Worm (Caenorhabditis elegans) whole organism, L4 larva: ENCODE results near the gene hlh-3.

Experiments used
- D1046.2 ChIP-seq: fragments of 200-800 bp; sonication (Bioruptor generic); IDR thresholded peaks from 2 replicates; pipeline ENCODE4 v1.3.6; 2022; ENCODE audit warnings: missing genetic modification characterization, missing compliant biosample characterization
- F10B5.3 ChIP-seq: sonication (generic microtip); optimal IDR thresholded peaks from 2 replicates; lab custom pipeline; 2016; ENCODE audit warnings: mild to moderate bottlenecking, missing genetic modification characterization, missing compliant biosample characterization
- F26F4.8 ChIP-seq: fragments of 200-800 bp; sonication (Bioruptor generic); conservative IDR thresholded peaks from 2 replicates; pipeline ENCODE4 v1.3.6; 2022; ENCODE audit warnings: missing genetic modification characterization, missing compliant biosample characterization
- F49E8.2 ChIP-seq: sonication (generic microtip); optimal IDR thresholded peaks from 2 replicates; lab custom pipeline; 2016; ENCODE audit warnings: missing compliant biosample characterization, mild to moderate bottlenecking, missing genetic modification characterization, borderline replicate concordance
- T20F7.1 ChIP-seq: fragments of 200-800 bp; sonication (Bioruptor generic); optimal IDR thresholded peaks from 2 replicates; lab custom pipeline; 2018; ENCODE audit warnings: mild to moderate bottlenecking, missing genetic modification characterization, missing compliant biosample characterization
- T26A8.4 ChIP-seq: fragments of 200-800 bp; sonication (Bioruptor generic); IDR thresholded peaks from 2 replicates; pipeline ENCODE4 v1.3.6; 2022; ENCODE audit warnings: missing genetic modification characterization, missing compliant biosample characterization
- Y105C5A.15 ChIP-seq: fragments of 200-800 bp; sonication (Bioruptor generic); IDR thresholded peaks from 2 replicates; pipeline ENCODE4 v1.3.6; 2022; ENCODE audit warnings: missing genetic modification characterization, missing compliant biosample characterization
- aly-2 ChIP-seq: sonication (generic microtip); optimal IDR thresholded peaks from 2 replicates; lab custom pipeline; 2018; ENCODE audit warnings: missing biosample characterization, missing genetic modification characterization
- ceh-20 ChIP-seq: fragments of 200-800 bp; sonication (Bioruptor generic); IDR thresholded peaks from 2 replicates; pipeline ENCODE4 v1.3.6; 2022; ENCODE audit warnings: missing genetic modification reagents, missing genetic modification characterization, missing compliant biosample characterization
- ceh-32 ChIP-seq: sonication (generic microtip); optimal IDR thresholded peaks from 2 replicates; lab custom pipeline; 2016; ENCODE audit warnings: mild to moderate bottlenecking, missing genetic modification characterization, missing compliant biosample characterization; ENCODE audit not compliant: poor library complexity
- ceh-62 ChIP-seq: sonication (generic microtip); optimal IDR thresholded peaks from 2 replicates; lab custom pipeline; 2017; ENCODE audit warnings: missing biosample characterization, missing genetic modification characterization
- ces-1 ChIP-seq: fragments of 150-350 bp; sonication (generic microtip); optimal IDR thresholded peaks from 4 replicates; lab custom pipeline; 2014; ENCODE audit warnings: missing biosample characterization, missing genetic modification reagents, missing genetic modification characterization
- cey-2 ChIP-seq: sonication (generic microtip); optimal IDR thresholded peaks from 3 replicates; lab custom pipeline; 2017; ENCODE audit warnings: missing genetic modification characterization, mild to moderate bottlenecking, missing compliant biosample characterization, antibody characterized with exemption, borderline replicate concordance; ENCODE audit not compliant: insufficient read depth
- ctbp-1 ChIP-seq: fragments of 200-800 bp; sonication (Bioruptor generic); IDR thresholded peaks from 2 replicates; pipeline ENCODE4 v1.3.6; 2022; ENCODE audit warnings: missing genetic modification reagents, missing genetic modification characterization, missing compliant biosample characterization
- daf-19 ChIP-seq: fragments of 200-800 bp; sonication (Bioruptor generic); conservative IDR thresholded peaks from 2 replicates; pipeline ENCODE4 v1.3.6; 2022; ENCODE audit warnings: missing genetic modification characterization, missing compliant biosample characterization
- daf-8 ChIP-seq: fragments of 200-800 bp; sonication (Bioruptor generic); IDR thresholded peaks from 2 replicates; pipeline ENCODE4 v1.3.6; 2022; ENCODE audit warnings: missing genetic modification characterization, missing compliant biosample characterization
- dmd-6 ChIP-seq: fragments of 200-800 bp; sonication (Bioruptor generic); IDR thresholded peaks from 2 replicates; pipeline ENCODE4 v1.3.6; 2022; ENCODE audit warnings: missing genetic modification reagents, missing genetic modification characterization, missing compliant biosample characterization
- egl-27 ChIP-seq: sonication (generic microtip); optimal IDR thresholded peaks from 3 replicates; lab custom pipeline; 2017; ENCODE audit warnings: missing biosample characterization, missing genetic modification reagents, missing genetic modification characterization
- fos-1 ChIP-seq: fragments of 150-350 bp; optimal IDR thresholded peaks from 2 replicates; lab custom pipeline; 2014; ENCODE audit warnings: missing biosample characterization, missing genetic modification characterization
- hlh-11 ChIP-seq: fragments of 200-800 bp; sonication (Bioruptor generic); optimal IDR thresholded peaks from 2 replicates; lab custom pipeline; 2018; ENCODE audit warnings: mild to moderate bottlenecking, missing genetic modification characterization, missing compliant biosample characterization
- hmg-1.1 ChIP-seq: fragments of 200-800 bp; sonication (Bioruptor generic); IDR thresholded peaks from 2 replicates; pipeline ENCODE4 v1.3.6; 2022; ENCODE audit warnings: missing genetic modification reagents, missing genetic modification characterization, missing compliant biosample characterization
- jun-1 ChIP-seq: fragments of 150-350 bp; optimal IDR thresholded peaks from 2 replicates; lab custom pipeline; 2014; ENCODE audit warnings: missing biosample characterization, missing genetic modification reagents, missing genetic modification characterization
- lim-7 ChIP-seq: fragments of 200-800 bp; sonication (Bioruptor generic); IDR thresholded peaks from 2 replicates; pipeline ENCODE4 v1.3.6; 2022; ENCODE audit warnings: missing genetic modification characterization, missing compliant biosample characterization
- lin-29 ChIP-seq: fragments of 200-800 bp; sonication (Bioruptor generic); IDR thresholded peaks from 2 replicates; pipeline ENCODE4 v1.3.6; 2022; ENCODE audit warnings: missing genetic modification reagents, missing genetic modification characterization, missing compliant biosample characterization
- lin-38 ChIP-seq: fragments of 200-800 bp; sonication (Bioruptor generic); IDR thresholded peaks from 2 replicates; pipeline ENCODE4 v1.3.6; 2022; ENCODE audit warnings: missing genetic modification reagents, missing genetic modification characterization, missing compliant biosample characterization
- lin-39 ChIP-seq: fragments of 150-350 bp; optimal IDR thresholded peaks from 2 replicates; lab custom pipeline; 2014; ENCODE audit warnings: missing biosample characterization, missing genetic modification reagents, missing genetic modification characterization
- madf-9 ChIP-seq: fragments of 200-800 bp; sonication (Bioruptor generic); conservative IDR thresholded peaks from 2 replicates; pipeline ENCODE4 v1.3.6; 2022; ENCODE audit warnings: missing genetic modification reagents, missing genetic modification characterization, missing compliant biosample characterization
- mdl-1 ChIP-seq, 2 experiments: fragments of 150-350 bp in 1 of 2; sonication (generic microtip) in 1 of 2; optimal IDR thresholded peaks; 2 replicates each; lab custom pipeline; 2014 to 2017; ENCODE audit warnings: missing biosample characterization in 2 of 2, missing genetic modification characterization in 2 of 2
- mdt-29 ChIP-seq: fragments of 200-800 bp; sonication (Bioruptor generic); IDR thresholded peaks from 2 replicates; pipeline ENCODE4 v1.3.6; 2022; ENCODE audit warnings: missing genetic modification reagents, missing genetic modification characterization, missing compliant biosample characterization
- mep-1 ChIP-seq: fragments of 150-350 bp; sonication (generic microtip); optimal IDR thresholded peaks from 3 replicates; lab custom pipeline; 2014; ENCODE audit warnings: missing biosample characterization, missing genetic modification characterization
- mes-2 ChIP-seq: sonication (generic microtip); optimal IDR thresholded peaks from 2 replicates; lab custom pipeline; 2016; ENCODE audit warnings: missing genotype, mild to moderate bottlenecking, missing genetic modification characterization, missing compliant biosample characterization; ENCODE audit not compliant: poor library complexity, severe bottlenecking
- mxl-2 ChIP-seq: fragments of 200-800 bp; sonication (Bioruptor generic); conservative IDR thresholded peaks from 2 replicates; pipeline ENCODE4 v1.3.6; 2022; ENCODE audit warnings: missing genetic modification reagents, missing genetic modification characterization, missing compliant biosample characterization
- mxl-3 ChIP-seq: fragments of 200-800 bp; sonication (Bioruptor generic); optimal IDR thresholded peaks from 2 replicates; lab custom pipeline; 2018; ENCODE audit warnings: mild to moderate bottlenecking, missing genetic modification characterization, missing compliant biosample characterization
- nhr-10 ChIP-seq: fragments of 150-350 bp; optimal IDR thresholded peaks from 2 replicates; lab custom pipeline; 2014; ENCODE audit warnings: missing biosample characterization, missing genetic modification characterization
- nhr-237 ChIP-seq: sonication (generic microtip); optimal IDR thresholded peaks from 2 replicates; lab custom pipeline; 2017; ENCODE audit warnings: missing biosample characterization, missing genetic modification characterization
- nhr-42 ChIP-seq: fragments of 200-800 bp; sonication (Bioruptor generic); IDR thresholded peaks from 2 replicates; pipeline ENCODE4 v1.3.6; 2022; ENCODE audit warnings: missing genetic modification characterization, missing compliant biosample characterization
- nhr-6 ChIP-seq: fragments of 150-350 bp; optimal IDR thresholded peaks from 2 replicates; lab custom pipeline; 2014; ENCODE audit warnings: missing biosample characterization, missing genetic modification characterization
- nhr-76 ChIP-seq: fragments of 150-350 bp; optimal IDR thresholded peaks from 2 replicates; lab custom pipeline; 2014; ENCODE audit warnings: missing biosample characterization, missing genetic modification characterization
- php-3 ChIP-seq: fragments of 200-800 bp; sonication (Bioruptor generic); IDR thresholded peaks from 2 replicates; pipeline ENCODE4 v1.3.6; 2022; ENCODE audit warnings: missing genetic modification reagents, missing genetic modification characterization, missing compliant biosample characterization
- pqm-1 ChIP-seq: sonication (generic microtip); optimal IDR thresholded peaks from 2 replicates; lab custom pipeline; 2017; ENCODE audit warnings: missing biosample characterization, missing genetic modification characterization
- rbr-2 ChIP-seq: sonication (generic microtip); optimal IDR thresholded peaks from 2 replicates; lab custom pipeline; 2016; ENCODE audit warnings: missing genotype, missing genetic modification characterization, missing compliant biosample characterization
- snpc-4 ChIP-seq: fragments of 150-350 bp; optimal IDR thresholded peaks from 2 replicates; lab custom pipeline; 2014; ENCODE audit warnings: missing biosample characterization, missing genetic modification characterization
- spr-1 ChIP-seq: sonication (generic microtip); optimal IDR thresholded peaks from 2 replicates; lab custom pipeline; 2016; ENCODE audit warnings: mild to moderate bottlenecking, missing genetic modification characterization, missing compliant biosample characterization
- spr-3 ChIP-seq: fragments of 200-800 bp; sonication (Bioruptor generic); optimal IDR thresholded peaks from 2 replicates; lab custom pipeline; 2018; ENCODE audit warnings: mild to moderate bottlenecking, missing genetic modification characterization, missing compliant biosample characterization
- tra-1 ChIP-seq: fragments of 200-800 bp; sonication (Bioruptor generic); IDR thresholded peaks from 2 replicates; pipeline ENCODE4 v1.3.6; 2022; ENCODE audit warnings: missing genetic modification reagents, missing genetic modification characterization, missing compliant biosample characterization
- unc-39 ChIP-seq: sonication (generic microtip); optimal IDR thresholded peaks from 2 replicates; lab custom pipeline; 2017; ENCODE audit warnings: missing biosample characterization, missing genetic modification characterization
- zfp-2 ChIP-seq: sonication (generic microtip); optimal IDR thresholded peaks from 2 replicates; lab custom pipeline; 2016; ENCODE audit warnings: mild to moderate bottlenecking, missing genetic modification characterization, missing compliant biosample characterization
- zfp-3 ChIP-seq: fragments of 200-800 bp; sonication (Bioruptor generic); conservative IDR thresholded peaks from 2 replicates; pipeline ENCODE4 v1.3.6; 2022; ENCODE audit warnings: missing genetic modification reagents, missing genetic modification characterization, missing compliant biosample characterization
- zip-2 ChIP-seq: fragments of 150-350 bp; optimal IDR thresholded peaks from 2 replicates; lab custom pipeline; 2014; ENCODE audit warnings: missing biosample characterization, missing genetic modification characterization
- ztf-11 ChIP-seq: fragments of 150-350 bp; optimal IDR thresholded peaks from 2 replicates; lab custom pipeline; 2014; ENCODE audit warnings: missing biosample characterization, missing genetic modification characterization

The hlh-3 gene

DNA sequence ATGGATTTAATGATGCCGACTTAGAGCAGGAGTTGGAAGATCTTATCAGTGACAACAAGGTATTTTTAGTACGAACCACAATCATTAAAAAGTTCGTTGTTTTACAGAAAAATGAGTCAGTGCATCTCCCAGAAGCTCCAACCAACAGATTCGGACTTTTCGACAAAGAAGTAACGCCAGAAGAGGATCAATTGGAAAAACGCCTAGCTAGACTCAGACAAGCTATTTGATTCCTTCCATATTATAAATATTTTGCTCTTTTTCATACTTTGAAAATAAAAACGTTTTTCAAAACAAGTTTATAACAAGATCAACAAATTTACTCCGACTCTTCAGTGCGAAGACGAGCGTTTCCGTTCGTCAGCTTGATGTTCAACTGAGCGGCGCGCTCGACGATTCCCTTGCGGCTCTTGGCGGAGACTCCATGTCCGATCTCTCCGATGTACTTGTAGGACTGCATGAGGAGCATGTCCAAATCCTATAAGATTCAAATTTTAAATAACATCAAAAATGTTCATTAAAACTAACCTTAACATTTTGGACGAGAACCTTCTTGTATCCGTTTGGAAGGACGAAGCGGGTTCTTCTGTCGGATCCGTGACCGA lies 30.1 kb upstream of the hlh-3 start (continued):
- TF ChIP-seq mdt-29 (no peak), egl-27 (no peak), fos-1 (tag; lab: Kevin White, UChicago) (no peak), F26F4.8 (no peak), mxl-2 (GFP tag; lab: Robert Waterston, UW) (no peak), ztf-11 (tag; lab: Kevin White, UChicago) (no peak), madf-9 (GFP tag; lab: Robert Waterston, UW) (no peak), zfp-3 (GFP tag; lab: Robert Waterston, UW) (no peak), jun-1 (no peak), mep-1 (tag; lab: Kevin White, UChicago) (no peak)
- TF ChIP-seq, all 104 proteins: peak for 15

DNA sequence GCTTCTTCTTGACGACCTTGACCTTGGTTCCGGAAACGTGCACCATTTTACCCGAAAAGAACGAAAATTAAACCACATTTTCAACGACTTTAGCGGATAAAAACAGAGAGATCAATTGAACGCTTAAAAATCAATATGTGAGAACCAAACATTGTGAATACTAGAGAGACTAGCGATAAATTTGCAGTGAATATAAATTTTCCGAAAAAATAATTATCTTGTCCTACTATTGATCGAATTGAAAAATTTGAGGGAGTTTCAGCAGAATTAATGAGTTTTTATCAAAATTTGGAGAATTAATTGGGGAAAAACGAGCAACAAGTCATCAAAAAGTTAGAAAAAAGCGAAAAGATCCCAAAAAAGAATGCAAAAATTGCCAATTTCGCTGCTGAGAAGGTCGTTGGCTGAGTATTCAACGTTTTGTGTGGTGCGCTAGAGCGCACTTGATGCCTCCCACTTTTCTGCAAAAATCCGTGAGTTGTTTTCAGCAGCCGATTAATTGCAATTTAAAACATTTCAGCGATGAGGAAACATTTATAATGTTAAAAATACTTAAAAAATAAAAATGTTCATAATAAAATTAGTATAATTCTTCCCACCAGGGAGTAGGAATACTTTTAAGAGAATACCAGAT lies 29.3 kb upstream of the hlh-3 start, which contains the start of gene rpl-32:
Gene rpl-32, minus strand, starts transcription at position 51 of the 634 bp plus-strand sequence.
- no peak for TF ChIP-seq aly-2 (tag; lab: Kevin White, UChicago)
- TF ChIP-seq ctbp-1 (GFP tag; lab: Robert Waterston, UW), result no peak
- no peak for TF ChIP-seq snpc-4 (tag; lab: Kevin White, UChicago)
- no peak for TF ChIP-seq php-3 (GFP tag; lab: Robert Waterston, UW)
- TF ChIP-seq lin-38 (GFP tag; lab: Robert Waterston, UW), result peak; percentile 97
- peak; percentile 50 for TF ChIP-seq dmd-6 (GFP tag; lab: Robert Waterston, UW)
- no peak for TF ChIP-seq nhr-237 (tag; lab: Kevin White, UChicago)
- TF ChIP-seq daf-19 (GFP tag; lab: Robert Waterston, UW), result 0 out of 2 replicates have a peak, but pooled peaks have one; percentile 17
- no peak for TF ChIP-seq mdl-1 (tag; optimal IDR thresholded peaks at IDR 0.05; lab: Kevin White, UChicago)
- no peak for TF ChIP-seq F49E8.2 (tag; lab: Kevin White, UChicago)
- TF ChIP-seq T20F7.1 (GFP tag; lab: Kevin White, UChicago), result peak; percentile 82
- no peak for TF ChIP-seq ces-1 (GFP tag; lab: Kevin White, UChicago)
- TF ChIP-seq nhr-76 (tag; lab: Kevin White, UChicago), result no peak
- TF ChIP-seq unc-39 (tag; lab: Kevin White, UChicago), result no peak
- TF ChIP-seq Y105C5A.15, result 0 out of 2 replicates have a peak, but pooled peaks have one; percentile 6
- TF ChIP-seq lim-7 (GFP tag; lab: Robert Waterston, UW), result no peak
- no peak for TF ChIP-seq zip-2 (tag; lab: Kevin White, UChicago)
- TF ChIP-seq zfp-2 (tag; lab: Kevin White, UChicago), result no peak
- TF ChIP-seq ceh-62 (tag; lab: Kevin White, UChicago), result no peak
- no peak for TF ChIP-seq mxl-3
- no peak for TF ChIP-seq ceh-20 (GFP tag; lab: Robert Waterston, UW)
- no peak for TF ChIP-seq spr-3 (GFP tag; lab: Kevin White, UChicago)
- no peak for TF ChIP-seq daf-8 (GFP tag; lab: Robert Waterston, UW)
- peak; percentile 51 for TF ChIP-seq hmg-1.1 (GFP tag; lab: Robert Waterston, UW)
- TF ChIP-seq tra-1 (GFP tag; lab: Robert Waterston, UW), result no peak
- TF ChIP-seq nhr-6, result peak; percentile 81
- no peak for TF ChIP-seq cey-2 (tag; lab: Kevin White, UChicago)
- peak; percentile 74 for TF ChIP-seq rbr-2 (tag; lab: Kevin White, UChicago)
- TF ChIP-seq hlh-11 (tag; lab: Kevin White, UChicago), result peak; percentile 76
- no peak for TF ChIP-seq jun-1
- no peak for TF ChIP-seq D1046.2 (GFP tag; lab: Robert Waterston, UW)
- TF ChIP-seq F10B5.3 (tag; lab: Kevin White, UChicago), result no peak
- TF ChIP-seq T26A8.4 (GFP tag; lab: Robert Waterston, UW), result no peak
- no peak for TF ChIP-seq pqm-1
- TF ChIP-seq lin-39, result no peak
- no peak for TF ChIP-seq spr-1
- no peak for TF ChIP-seq lin-29
- TF ChIP-seq ceh-32 (tag; lab: Kevin White, UChicago), result no peak
- no peak for TF ChIP-seq nhr-10 (tag; lab: Kevin White, UChicago)
- peak; percentile 80 for TF ChIP-seq mes-2 (tag; lab: Kevin White, UChicago)
- TF ChIP-seq nhr-42, result no peak
